Fruit fly (Drosophila melanogaster) whole organism, embryonic: ENCODE measurements around the gene UQCR-14.

Source experiments
- Atf6 ChIP-seq: fragments of 200-800 bp; sonication (Bioruptor generic); IDR thresholded peaks from 2 replicates; pipeline ENCODE4 v1.3.6; 2022; ENCODE audit warnings: missing biosample characterization, missing genetic modification characterization
- BEAF-32 ChIP-seq: fragments of 200-800 bp; sonication (Bioruptor generic); optimal IDR thresholded peaks from 3 replicates; lab custom pipeline; 2017; ENCODE audit warnings: missing biosample characterization, missing genetic modification characterization, mild to moderate bottlenecking, moderate library complexity, missing genetic modification reagents
- Bdp1 ChIP-seq: fragments of 200-800 bp; sonication (Bioruptor generic); optimal IDR thresholded peaks from 3 replicates; lab custom pipeline; 2016; ENCODE audit warnings: missing biosample characterization, missing genetic modification characterization
- C15 ChIP-seq: fragments of 200-800 bp; sonication (Bioruptor generic); IDR thresholded peaks from 3 replicates; pipeline ENCODE4 v1.3.6; 2022; ENCODE audit warnings: missing biosample characterization, missing genetic modification characterization
- CG10147 ChIP-seq: fragments of 200-800 bp; sonication (Bioruptor generic); optimal IDR thresholded peaks from 2 replicates; lab custom pipeline; 2019; ENCODE audit warnings: missing biosample characterization, mild to moderate bottlenecking, missing genetic modification characterization, moderate library complexity
- CG11504 ChIP-seq: fragments of 200-800 bp; sonication (Bioruptor generic); optimal IDR thresholded peaks from 3 replicates; lab custom pipeline; 2019; ENCODE audit warnings: missing biosample characterization, mild to moderate bottlenecking, missing genetic modification characterization, moderate library complexity
- CG11560 ChIP-seq: fragments of 200-800 bp; sonication (Bioruptor generic); IDR thresholded peaks from 3 replicates; pipeline ENCODE4 v1.3.6; 2022; ENCODE audit warnings: missing biosample characterization, missing genetic modification characterization
- CG11695 ChIP-seq: fragments of 200-800 bp; sonication (Bioruptor generic); IDR thresholded peaks from 3 replicates; pipeline ENCODE4 v1.3.6; 2022; ENCODE audit warnings: missing biosample characterization, missing genetic modification characterization
- CG12659 ChIP-seq: fragments of 200-800 bp; sonication (Bioruptor generic); optimal IDR thresholded peaks from 3 replicates; lab custom pipeline; 2017; ENCODE audit warnings: mild to moderate bottlenecking, missing biosample characterization, missing genetic modification reagents, missing genetic modification characterization
- CG13287 ChIP-seq: fragments of 200-800 bp; sonication (Bioruptor generic); IDR thresholded peaks from 2 replicates; pipeline ENCODE4 v1.3.6; 2022; ENCODE audit warnings: missing biosample characterization, missing genetic modification characterization; ENCODE audit not compliant: partially characterized antibody
- CG14667 ChIP-seq: fragments of 200-800 bp; sonication (Bioruptor generic); IDR thresholded peaks from 2 replicates; pipeline ENCODE4 v1.3.6; 2022; ENCODE audit warnings: missing biosample characterization, missing genetic modification characterization
- CG1603 ChIP-seq: fragments of 200-800 bp; sonication (Bioruptor generic); optimal IDR thresholded peaks from 2 replicates; lab custom pipeline; 2019; ENCODE audit warnings: missing biosample characterization, mild to moderate bottlenecking, missing genetic modification characterization, moderate library complexity
- CG1647 ChIP-seq: fragments of 200-800 bp; sonication (Bioruptor generic); optimal IDR thresholded peaks from 3 replicates; lab custom pipeline; 2016; ENCODE audit warnings: missing biosample characterization, missing genetic modification characterization
- CG17568 ChIP-seq: fragments of 200-800 bp; sonication (Bioruptor generic); optimal IDR thresholded peaks from 2 replicates; lab custom pipeline; 2018; ENCODE audit warnings: missing biosample characterization, mild to moderate bottlenecking, missing genetic modification characterization, moderate library complexity
- CG2875 ChIP-seq: fragments of 200-800 bp; sonication (Bioruptor generic); optimal IDR thresholded peaks from 2 replicates; lab custom pipeline; 2017; ENCODE audit warnings: missing biosample characterization, mild to moderate bottlenecking, missing genetic modification characterization, missing genetic modification reagents
- CG3407 ChIP-seq: fragments of 200-800 bp; sonication (Bioruptor generic); optimal IDR thresholded peaks from 2 replicates; lab custom pipeline; 2018; ENCODE audit warnings: missing biosample characterization, mild to moderate bottlenecking, missing genetic modification characterization
- CG4282 ChIP-seq: fragments of 200-800 bp; sonication (Bioruptor generic); optimal IDR thresholded peaks from 2 replicates; lab custom pipeline; 2016; ENCODE audit warnings: missing biosample characterization, missing genetic modification characterization
- CG7271 ChIP-seq: fragments of 200-800 bp; sonication (Bioruptor generic); optimal IDR thresholded peaks from 2 replicates; lab custom pipeline; 2018; ENCODE audit warnings: missing biosample characterization, mild to moderate bottlenecking, missing genetic modification characterization, moderate library complexity
- CG8944 ChIP-seq: fragments of 200-800 bp; sonication (Bioruptor generic); optimal IDR thresholded peaks from 3 replicates; lab custom pipeline; 2016; ENCODE audit warnings: missing biosample characterization, missing genetic modification characterization
- CG9727 ChIP-seq: fragments of 200-800 bp; sonication (Bioruptor generic); optimal IDR thresholded peaks from 3 replicates; lab custom pipeline; 2017; ENCODE audit warnings: missing biosample characterization, mild to moderate bottlenecking, missing genetic modification characterization
- Dip2 ChIP-seq: fragments of 200-800 bp; sonication (Bioruptor generic); IDR thresholded peaks from 2 replicates; pipeline ENCODE4 v1.3.6; 2022; ENCODE audit warnings: missing biosample characterization, missing genetic modification characterization
- Dip3 ChIP-seq: fragments of 200-800 bp; sonication (Bioruptor generic); optimal IDR thresholded peaks from 3 replicates; lab custom pipeline; 2016; ENCODE audit warnings: missing biosample characterization, missing genetic modification characterization
- E2f1 ChIP-seq: fragments of 200-800 bp; sonication (Bioruptor generic); IDR thresholded peaks from 2 replicates; pipeline ENCODE4 v1.3.6; 2022; ENCODE audit warnings: missing biosample characterization, missing genetic modification characterization
- Eip74EF ChIP-seq, 2 experiments: fragments of 200-800 bp in 1 of 2; fragments of >200 bp in 1 of 2; sonication (Bioruptor generic) in 1 of 2; optimal IDR thresholded peaks; 2 replicates each; lab custom pipeline; 2017 to 2019; ENCODE audit warnings: missing biosample characterization in 2 of 2, missing genetic modification characterization in 2 of 2, mild to moderate bottlenecking in 1 of 2, moderate library complexity in 1 of 2
- H15 ChIP-seq: fragments of 200-800 bp; sonication (Bioruptor generic); IDR thresholded peaks from 3 replicates; pipeline ENCODE4 v1.3.6; 2022; ENCODE audit warnings: missing biosample characterization, missing genetic modification characterization
- HLH3B ChIP-seq: fragments of 200-800 bp; sonication (Bioruptor generic); IDR thresholded peaks from 2 replicates; pipeline ENCODE4 v1.3.6; 2022; ENCODE audit warnings: missing biosample characterization, missing genetic modification characterization
- Neu2 ChIP-seq: fragments of 200-800 bp; sonication (Bioruptor generic); optimal IDR thresholded peaks from 3 replicates; lab custom pipeline; 2016; ENCODE audit warnings: missing biosample characterization, missing genetic modification characterization, borderline replicate concordance
- Nf-YB ChIP-seq: fragments of 200-800 bp; sonication (Bioruptor generic); optimal IDR thresholded peaks from 3 replicates; lab custom pipeline; 2019; ENCODE audit warnings: missing biosample characterization, mild to moderate bottlenecking, missing genetic modification characterization, moderate library complexity
- Oaz ChIP-seq: fragments of 200-800 bp; sonication (Bioruptor generic); IDR thresholded peaks from 2 replicates; pipeline ENCODE4 v1.3.6; 2022; ENCODE audit warnings: missing biosample characterization, missing genetic modification characterization
- Six4 ChIP-seq: fragments of 200-800 bp; sonication (Bioruptor generic); optimal IDR thresholded peaks from 2 replicates; lab custom pipeline; 2016; ENCODE audit warnings: missing biosample characterization, missing genetic modification characterization
- TFAM ChIP-seq: fragments of 200-800 bp; sonication (Bioruptor generic); optimal IDR thresholded peaks from 2 replicates; lab custom pipeline; 2017; ENCODE audit warnings: missing biosample characterization, missing genetic modification characterization, inconsistent platforms
- Trl ChIP-seq, 3 experiments: fragments of >200 bp in 2 of 3; fragments of 200-800 bp in 1 of 3; sonication (Bioruptor generic) in 1 of 3; optimal IDR thresholded peaks; 2 replicates in 1 of 3; 3 replicates in 2 of 3; lab custom pipeline; 2016 to 2017; ENCODE audit warnings: missing biosample characterization in 1 of 3, missing genetic modification characterization in 1 of 3
- ac ChIP-seq: fragments of 200-800 bp; sonication (Bioruptor generic); optimal IDR thresholded peaks from 3 replicates; lab custom pipeline; 2017; ENCODE audit warnings: missing biosample characterization, mild to moderate bottlenecking, missing genetic modification characterization
- amos ChIP-seq: fragments of 200-800 bp; sonication (Bioruptor generic); IDR thresholded peaks from 2 replicates; pipeline ENCODE4 v1.3.6; 2022; ENCODE audit warnings: missing biosample characterization, missing genetic modification characterization; ENCODE audit not compliant: partially characterized antibody
- bab2 ChIP-seq: fragments of 200-800 bp; sonication (Bioruptor generic); optimal IDR thresholded peaks from 2 replicates; lab custom pipeline; 2016; ENCODE audit warnings: missing biosample characterization, missing genetic modification characterization
- btn ChIP-seq: fragments of 200-800 bp; sonication (Bioruptor generic); optimal IDR thresholded peaks from 2 replicates; lab custom pipeline; 2016; ENCODE audit warnings: missing biosample characterization, missing genetic modification characterization
- corto ChIP-seq: fragments of 200-800 bp; sonication (Bioruptor generic); optimal IDR thresholded peaks from 2 replicates; lab custom pipeline; 2016; ENCODE audit warnings: missing biosample characterization, mild to moderate bottlenecking, missing genetic modification characterization, moderate library complexity
- hbn ChIP-seq: fragments of 200-800 bp; sonication (Bioruptor generic); IDR thresholded peaks from 2 replicates; pipeline ENCODE4 v1.3.6; 2022; ENCODE audit warnings: missing biosample characterization, missing genetic modification characterization; ENCODE audit not compliant: partially characterized antibody
- knrl ChIP-seq: fragments of 200-800 bp; sonication (Bioruptor generic); IDR thresholded peaks from 3 replicates; pipeline ENCODE4 v1.3.6; 2022; ENCODE audit warnings: missing biosample characterization, missing genetic modification characterization; ENCODE audit not compliant: partially characterized antibody
- luna ChIP-seq: fragments of 200-800 bp; sonication (Bioruptor generic); optimal IDR thresholded peaks from 2 replicates; lab custom pipeline; 2016; ENCODE audit warnings: missing biosample characterization, missing genetic modification characterization
- pita ChIP-seq: fragments of 200-800 bp; sonication (Bioruptor generic); optimal IDR thresholded peaks from 2 replicates; lab custom pipeline; 2017; ENCODE audit warnings: missing biosample characterization, mild to moderate bottlenecking, missing genetic modification characterization
- pnt ChIP-seq: fragments of 200-800 bp; sonication (Bioruptor generic); optimal IDR thresholded peaks from 3 replicates; lab custom pipeline; 2016; ENCODE audit warnings: missing biosample characterization, missing genetic modification characterization
- pzg ChIP-seq: fragments of 200-800 bp; sonication (Bioruptor generic); optimal IDR thresholded peaks from 3 replicates; lab custom pipeline; 2018; ENCODE audit warnings: missing biosample characterization, mild to moderate bottlenecking, missing genetic modification characterization, moderate library complexity
- sens ChIP-seq: fragments of 200-800 bp; sonication (Bioruptor generic); peaks from one replicate; lab custom pipeline; 2016; ENCODE audit warnings: missing biosample characterization, missing genetic modification characterization
- tna ChIP-seq: fragments of 200-800 bp; sonication (Bioruptor generic); IDR thresholded peaks from 2 replicates; pipeline ENCODE4 v1.3.6; 2022; ENCODE audit warnings: missing biosample characterization, missing genetic modification characterization; ENCODE audit not compliant: partially characterized antibody
- trem ChIP-seq: fragments of 200-800 bp; optimal IDR thresholded peaks from 3 replicates; lab custom pipeline; 2019; ENCODE audit warnings: missing biosample characterization, mild to moderate bottlenecking, missing genetic modification characterization, moderate library complexity
- wdn ChIP-seq: fragments of 200-800 bp; sonication (Bioruptor generic); IDR thresholded peaks from 2 replicates; pipeline ENCODE4 v1.3.6; 2022; ENCODE audit warnings: missing biosample characterization, missing genetic modification characterization
- z ChIP-seq: fragments of 200-800 bp; sonication (Bioruptor generic); IDR thresholded peaks from 3 replicates; pipeline ENCODE4 v1.3.6; 2022; ENCODE audit warnings: missing biosample characterization, missing genetic modification characterization
- zen ChIP-seq: fragments of 200-800 bp; sonication (Bioruptor generic); optimal IDR thresholded peaks from 3 replicates; lab custom pipeline; 2018; ENCODE audit warnings: missing biosample characterization, mild to moderate bottlenecking, missing genetic modification characterization, moderate library complexity

Gene UQCR-14

DNA sequence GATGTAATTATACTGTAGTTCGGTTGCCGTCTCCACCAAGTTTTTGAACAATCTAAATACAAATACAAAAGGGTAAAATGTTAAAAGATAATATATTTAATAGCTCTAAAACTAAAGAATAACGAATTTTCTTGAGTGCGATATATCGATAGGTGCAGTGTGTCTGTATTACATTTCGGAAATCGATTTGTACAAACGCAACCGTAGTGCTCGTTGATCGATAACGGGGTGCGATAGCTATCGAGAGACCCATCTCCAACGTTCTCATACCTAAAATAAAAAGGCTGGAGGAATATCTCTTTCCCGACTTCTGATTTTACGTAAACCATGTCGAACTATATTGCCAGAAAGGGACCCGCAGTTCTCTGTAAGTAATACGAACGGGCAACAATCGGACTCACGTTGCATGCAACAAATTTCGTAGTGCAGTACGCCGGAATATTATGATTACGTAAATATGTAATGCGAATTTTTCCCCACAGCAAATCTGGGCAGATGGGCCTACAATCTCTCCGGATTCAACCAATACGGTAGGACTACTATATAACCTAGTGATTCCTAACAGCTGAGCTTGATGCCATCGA is at the start of gene UQCR-14 (continued):
- TF ChIP-seq CG13287 (GFP tag; lab: Robert Waterston, UW): peak; percentile 98
- TF ChIP-seq H15 (GFP tag; lab: Robert Waterston, UW): no peak
- TF ChIP-seq HLH3B (GFP tag; lab: Robert Waterston, UW): no peak
- no peak for TF ChIP-seq CG9727 (GFP tag; lab: Kevin White, UChicago)
- no peak for TF ChIP-seq Oaz (GFP tag; lab: Robert Waterston, UW)
- TF ChIP-seq CG12659 (GFP tag; lab: Kevin White, UChicago): peak; percentile 87
- no peak for TF ChIP-seq bab2
- no peak for TF ChIP-seq CG3407 (GFP tag; lab: Kevin White, UChicago)
- no peak for TF ChIP-seq CG1647 (GFP tag; lab: Kevin White, UChicago)
- TF ChIP-seq pita: no peak
- peak; percentile 97 for TF ChIP-seq BEAF-32 (GFP tag; lab: Kevin White, UChicago)
- TF ChIP-seq amos: peak; percentile 99
- TF ChIP-seq knrl (GFP tag; lab: Robert Waterston, UW): peak; percentile 96
- peak; percentile 17 for TF ChIP-seq CG10147 (GFP tag; lab: Kevin White, UChicago)
- no peak for TF ChIP-seq CG14667
- TF ChIP-seq Dip2 (GFP tag; lab: Robert Waterston, UW): no peak
- peak; percentile 71 for TF ChIP-seq trem (tag; lab: Kevin White, UChicago)
- TF ChIP-seq E2f1: no peak
- no peak for TF ChIP-seq Dip3 (GFP tag; lab: Kevin White, UChicago)
- no peak for TF ChIP-seq Eip74EF (GFP tag; optimal IDR thresholded peaks at IDR 0.05; lab: Kevin White, UChicago)
- no peak for TF ChIP-seq CG11560
- no peak for TF ChIP-seq Bdp1 (GFP tag; lab: Kevin White, UChicago)
- TF ChIP-seq CG7271 (tag; lab: Kevin White, UChicago): no peak
- no peak for TF ChIP-seq Neu2 (GFP tag; lab: Kevin White, UChicago)
- no peak for TF ChIP-seq btn (GFP tag; lab: Kevin White, UChicago)
- no peak for TF ChIP-seq CG4282 (GFP tag; lab: Kevin White, UChicago)
- peak; percentile 97 for TF ChIP-seq hbn (GFP tag; lab: Robert Waterston, UW)
- no peak for TF ChIP-seq z (GFP tag; lab: Robert Waterston, UW)
- TF ChIP-seq TFAM (GFP tag; lab: Kevin White, UChicago): no peak
- peak; percentile 90 for TF ChIP-seq sens
- no peak for TF ChIP-seq Six4 (GFP tag; lab: Kevin White, UChicago)
- TF ChIP-seq Atf6 (GFP tag; lab: Robert Waterston, UW): no peak
- TF ChIP-seq CG11504 (tag; lab: Kevin White, UChicago): no peak
- TF ChIP-seq ac: no peak
- no peak for TF ChIP-seq corto (GFP tag; lab: Kevin White, UChicago)
- TF ChIP-seq pnt: no peak
- no peak for TF ChIP-seq CG11695
- TF ChIP-seq CG8944 (GFP tag; lab: Kevin White, UChicago): no peak
- TF ChIP-seq pzg (GFP tag; lab: Kevin White, UChicago): peak; percentile 94
- no peak for TF ChIP-seq C15
- TF ChIP-seq wdn (GFP tag; lab: Robert Waterston, UW): no peak
- no peak for TF ChIP-seq Trl (optimal IDR thresholded peaks at IDR 0.05; lab: Kevin White, UChicago)
- TF ChIP-seq Trl (GFP tag; optimal IDR thresholded peaks at IDR 0.05; lab: Kevin White, UChicago): no peak
- peak; percentile 97 for TF ChIP-seq tna (GFP tag; lab: Robert Waterston, UW)
- peak; percentile 9 for TF ChIP-seq luna (GFP tag; lab: Kevin White, UChicago)
- peak; percentile 5 for TF ChIP-seq zen (tag; lab: Kevin White, UChicago)
- peak; percentile 73 for TF ChIP-seq CG1603 (tag; lab: Kevin White, UChicago)
- TF ChIP-seq Nf-YB (GFP tag; lab: Kevin White, UChicago): no peak
- TF ChIP-seq CG17568 (GFP tag; lab: Kevin White, UChicago): no peak
- TF ChIP-seq CG2875 (GFP tag; lab: Kevin White, UChicago): no peak
